Worm (Caenorhabditis elegans) whole organism, early embryonic: Measurements from ENCODE around the gene gcy-14.

ENCODE experiments used
- F13C5.2 ChIP-seq: sonication (generic microtip); optimal IDR thresholded peaks from 2 replicates; lab custom pipeline; 2017; ENCODE audit warnings: mild to moderate bottlenecking, missing genetic modification characterization, inconsistent platforms, missing compliant biosample characterization
- ama-1 ChIP-seq: fragments of 150-350 bp; optimal IDR thresholded peaks from 2 replicates; lab custom pipeline; 2014
- hmbx-1 ChIP-seq: sonication (generic microtip); optimal IDR thresholded peaks from 2 replicates; lab custom pipeline; 2016; ENCODE audit warnings: mild to moderate bottlenecking, missing genetic modification characterization, missing compliant biosample characterization
- hmg-4 ChIP-seq: fragments of 200-800 bp; sonication (Bioruptor generic); optimal IDR thresholded peaks from 2 replicates; lab custom pipeline; 2018; ENCODE audit warnings: mild to moderate bottlenecking, missing genetic modification characterization, missing compliant biosample characterization
- pes-1 ChIP-seq: fragments of 200-800 bp; sonication (Bioruptor generic); IDR thresholded peaks from 2 replicates; pipeline ENCODE4 v1.3.6; 2022; ENCODE audit warnings: missing genetic modification reagents, missing genetic modification characterization, missing compliant biosample characterization
- scrt-1 ChIP-seq: fragments of 200-800 bp; sonication (Bioruptor generic); IDR thresholded peaks from 2 replicates; pipeline ENCODE4 v1.3.6; 2022; ENCODE audit warnings: missing genetic modification characterization, missing compliant biosample characterization
- tbx-37 ChIP-seq: fragments of 200-800 bp; sonication (Bioruptor generic); conservative IDR thresholded peaks from 2 replicates; pipeline ENCODE4 v1.3.6; 2022; ENCODE audit warnings: missing genetic modification reagents, missing genetic modification characterization, missing compliant biosample characterization
- tra-4 ChIP-seq: sonication (generic microtip); optimal IDR thresholded peaks from 2 replicates; lab custom pipeline; 2017; ENCODE audit warnings: missing genetic modification characterization, missing compliant biosample characterization

- TF ChIP-seq hmg-4 (GFP tag; lab: Kevin White, UChicago), result no peak
- TF ChIP-seq tra-4, result no peak
- no peak for TF ChIP-seq scrt-1 (GFP tag; lab: Robert Waterston, UW)
- TF ChIP-seq tbx-37 (GFP tag; lab: Robert Waterston, UW), result no peak
- no peak for TF ChIP-seq ama-1
- TF ChIP-seq pes-1 (GFP tag; lab: Robert Waterston, UW), result no peak
- no peak for TF ChIP-seq hmbx-1
- no peak for TF ChIP-seq F13C5.2 (tag; lab: Kevin White, UChicago)
Measured at ce11 chrV:14828407-14828806, 39.7 kb downstream of the gcy-14 start.
